Fruit fly (Drosophila melanogaster): ENCODE measurements around the gene hyx.

DNA sequence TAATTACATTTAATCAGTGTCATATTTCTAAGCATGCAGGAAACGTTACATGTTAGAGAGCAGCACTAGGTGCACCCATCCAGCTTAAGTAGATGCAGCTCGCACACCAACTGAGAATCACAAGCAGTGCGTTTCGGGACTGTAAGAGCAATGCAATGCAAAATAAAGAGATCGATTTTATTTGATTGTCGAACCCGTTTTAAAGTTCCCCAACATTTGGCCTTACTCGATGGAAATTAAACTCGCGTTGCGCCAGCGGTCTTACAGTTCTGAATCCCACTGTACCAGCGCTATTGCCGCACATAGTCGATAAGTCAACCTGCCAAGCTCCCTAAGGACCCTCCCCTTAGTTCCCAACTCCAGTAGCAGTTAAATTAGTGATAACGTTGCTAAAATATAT, 24.2 kb downstream of the hyx start:
- TF ChIP-seq CG8301 (tag; optimal IDR thresholded peaks at IDR 0.05): no peak
- no peak for TF ChIP-seq gl (tag; optimal IDR thresholded peaks at IDR 0.05)
- TF ChIP-seq D1 (tag; optimal IDR thresholded peaks at IDR 0.05): no peak
- TF ChIP-seq CG8159 (tag; optimal IDR thresholded peaks at IDR 0.05): no peak

Measured in whole organism, pupa.